Worm (Caenorhabditis elegans) whole organism, early embryonic: ENCODE data around the gene F17C8.6.

Source experiments
- B0310.2 ChIP-seq: sonication (generic microtip); optimal IDR thresholded peaks from 2 replicates; lab custom pipeline; 2016; ENCODE audit warnings: mild to moderate bottlenecking, missing genetic modification characterization, missing compliant biosample characterization
- F13C5.2 ChIP-seq: sonication (generic microtip); optimal IDR thresholded peaks from 2 replicates; lab custom pipeline; 2017; ENCODE audit warnings: mild to moderate bottlenecking, missing genetic modification characterization, inconsistent platforms, missing compliant biosample characterization
- ama-1 ChIP-seq: fragments of 150-350 bp; optimal IDR thresholded peaks from 2 replicates; lab custom pipeline; 2014
- ceh-36 ChIP-seq: sonication (generic microtip); optimal IDR thresholded peaks from 2 replicates; lab custom pipeline; 2016; ENCODE audit warnings: missing genetic modification characterization, inconsistent platforms, missing compliant biosample characterization
- flt-1 ChIP-seq: fragments of 200-800 bp; sonication (Bioruptor generic); IDR thresholded peaks from 2 replicates; pipeline ENCODE4 v1.3.6; 2022; ENCODE audit warnings: missing genetic modification characterization, missing compliant biosample characterization
- hmbx-1 ChIP-seq: sonication (generic microtip); optimal IDR thresholded peaks from 2 replicates; lab custom pipeline; 2016; ENCODE audit warnings: mild to moderate bottlenecking, missing genetic modification characterization, missing compliant biosample characterization
- hmg-4 ChIP-seq: fragments of 200-800 bp; sonication (Bioruptor generic); optimal IDR thresholded peaks from 2 replicates; lab custom pipeline; 2018; ENCODE audit warnings: mild to moderate bottlenecking, missing genetic modification characterization, missing compliant biosample characterization
- pes-1 ChIP-seq: fragments of 200-800 bp; sonication (Bioruptor generic); IDR thresholded peaks from 2 replicates; pipeline ENCODE4 v1.3.6; 2022; ENCODE audit warnings: missing genetic modification reagents, missing genetic modification characterization, missing compliant biosample characterization
- scrt-1 ChIP-seq: fragments of 200-800 bp; sonication (Bioruptor generic); IDR thresholded peaks from 2 replicates; pipeline ENCODE4 v1.3.6; 2022; ENCODE audit warnings: missing genetic modification characterization, missing compliant biosample characterization
- sea-1 ChIP-seq: fragments of 200-800 bp; sonication (Bioruptor generic); conservative IDR thresholded peaks from 2 replicates; pipeline ENCODE4 v1.3.6; 2022; ENCODE audit warnings: missing genetic modification characterization, missing compliant biosample characterization
- tbx-37 ChIP-seq: fragments of 200-800 bp; sonication (Bioruptor generic); conservative IDR thresholded peaks from 2 replicates; pipeline ENCODE4 v1.3.6; 2022; ENCODE audit warnings: missing genetic modification reagents, missing genetic modification characterization, missing compliant biosample characterization

ce11 chrIII:4763509-4763908, 17.7 kb upstream of the F17C8.6 start, which contains the start of gene B0393.4:
- TF ChIP-seq ama-1 (no peak), hmbx-1 (no peak), pes-1 (no peak), ceh-36 (tag; lab: Kevin White, UChicago) (no peak), flt-1 (no peak), hmg-4 (GFP tag; lab: Kevin White, UChicago) (no peak), sea-1 (GFP tag; lab: Robert Waterston, UW) (no peak), B0310.2 (no peak), scrt-1 (GFP tag; lab: Robert Waterston, UW) (no peak), F13C5.2 (tag; lab: Kevin White, UChicago) (no peak), tbx-37 (GFP tag; lab: Robert Waterston, UW) (no peak)
